Worm (Caenorhabditis elegans): ENCODE data around the gene C24H11.2.

DNA sequence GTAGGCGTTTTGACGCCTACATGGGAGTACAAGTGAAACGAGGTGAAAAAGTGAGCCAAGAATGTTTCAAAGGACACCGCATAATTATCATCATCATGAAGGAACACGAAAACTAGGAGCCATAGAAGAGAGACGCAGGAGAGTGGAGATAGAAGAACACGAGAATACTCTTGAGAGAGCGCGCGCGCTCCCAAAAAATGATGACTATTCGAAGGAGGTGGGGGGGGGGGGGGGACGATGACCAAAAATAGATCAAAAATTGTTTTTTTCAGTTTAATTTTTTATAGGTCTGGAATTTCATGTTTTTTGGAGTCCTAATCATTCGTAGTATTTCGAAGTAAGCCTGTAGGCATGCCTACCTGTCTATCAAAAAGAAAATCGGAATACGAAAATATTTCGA is 44.6 kb upstream of the C24H11.2 start:
- no peak for TF ChIP-seq hlh-26 (GFP tag; conservative IDR thresholded peaks at IDR 0.05)
- no peak for TF ChIP-seq madf-3 (GFP tag; IDR thresholded peaks at IDR 0.05)
